Worm (Caenorhabditis elegans): ENCODE data around the gene lrx-1.
A peak's percentile ranks its signal among the peaks of the same experiment; 100 is the strongest.

Gene lrx-1

DNA sequence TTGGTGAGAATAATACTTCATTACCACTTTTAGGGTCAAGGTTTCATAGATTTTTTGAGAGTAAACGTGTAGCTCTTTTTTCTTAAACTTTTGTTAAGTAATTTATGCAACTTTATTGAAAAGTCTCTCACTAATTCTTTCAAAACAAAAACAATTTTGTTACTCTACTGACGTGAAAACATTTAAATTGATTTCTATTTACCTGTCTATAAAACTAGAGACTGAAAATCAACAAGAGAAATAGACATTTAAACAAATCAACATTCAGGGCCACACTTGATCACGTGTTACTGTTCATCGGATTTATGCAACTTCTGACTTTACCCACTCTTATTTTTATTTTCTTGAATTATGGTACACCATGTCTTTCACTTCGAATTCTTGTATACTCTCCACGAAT lies 4.0 kb downstream of the lrx-1 start, which contains the start of gene ugt-55:
Gene ugt-55, plus strand, starts transcription at position 301 of the 400 bp plus-strand sequence.
- TF ChIP-seq set-16 (GFP tag; IDR thresholded peaks at IDR 0.05): no peak
- TF ChIP-seq ceh-32 (tag; optimal IDR thresholded peaks at IDR 0.05; ENCODE audit: poor library complexity): no peak
- no peak for TF ChIP-seq nhr-6 (tag; optimal IDR thresholded peaks at IDR 0.05)
- TF ChIP-seq F44E2.7 (GFP tag; IDR thresholded peaks at IDR 0.05): no peak

DNA sequence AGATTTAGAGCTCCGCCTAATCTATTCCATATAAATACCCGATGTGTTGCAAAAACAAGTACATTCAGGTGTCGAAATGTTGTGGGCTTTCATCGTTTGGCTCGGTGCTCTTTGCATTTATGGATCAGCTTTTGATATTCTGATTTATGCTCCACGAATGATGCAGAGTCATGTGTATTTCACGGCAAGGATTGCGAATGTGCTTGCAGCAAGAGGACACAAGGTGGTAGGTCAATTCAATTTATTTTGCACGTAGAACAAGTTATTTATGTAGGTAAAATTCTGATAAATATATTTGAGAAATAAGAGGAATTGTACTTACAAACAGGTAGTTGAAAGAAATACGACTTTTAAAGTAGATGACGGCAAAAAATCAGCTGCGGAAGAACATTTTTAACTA lies 6.5 kb downstream of the lrx-1 start, which contains the start of gene ugt-56:
Gene ugt-56, plus strand, starts transcription at position 61 of the 400 bp plus-strand sequence.
- TF ChIP-seq nhr-10 (tag; optimal IDR thresholded peaks at IDR 0.05): no peak
- TF ChIP-seq madf-9 (GFP tag; conservative IDR thresholded peaks at IDR 0.05): no peak
- peak; percentile 97 for TF ChIP-seq aha-1 (tag)
- TF ChIP-seq sdz-12 (GFP tag; optimal IDR thresholded peaks at IDR 0.05): no peak
- TF ChIP-seq gei-8 (GFP tag; optimal IDR thresholded peaks at IDR 0.05): no peak
- no peak for TF ChIP-seq hlh-11 (tag; optimal IDR thresholded peaks at IDR 0.05)
- no peak for TF ChIP-seq Y105C5A.15 (GFP tag; IDR thresholded peaks at IDR 0.05)

DNA sequence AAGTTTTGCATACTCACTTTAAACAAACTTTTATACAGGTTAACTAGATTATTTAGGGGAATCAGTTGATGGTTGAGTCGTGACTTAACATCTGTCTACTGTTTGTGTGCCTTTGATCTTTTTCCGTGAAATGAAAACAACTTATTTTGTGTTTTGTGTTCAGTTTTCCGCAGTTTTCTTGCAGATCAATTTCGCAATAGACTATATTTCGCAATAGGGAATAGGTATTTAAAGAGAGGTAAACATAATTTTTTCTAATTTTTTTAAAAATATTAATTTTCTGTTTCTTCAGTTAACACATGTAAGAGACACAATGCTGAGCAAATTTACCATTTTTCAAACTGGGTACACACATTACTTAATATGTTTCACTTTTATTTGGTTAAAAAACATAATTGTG lies 9.0 kb downstream of the lrx-1 start, which contains the start of gene tbb-6:
Gene tbb-6, plus strand, starts transcription at position 155 of the 400 bp plus-strand sequence.
- TF ChIP-seq nhr-6 (tag; optimal IDR thresholded peaks at IDR 0.05): no peak
- TF ChIP-seq zip-11 (GFP tag; IDR thresholded peaks at IDR 0.05): no peak
- no peak for TF ChIP-seq D1046.2 (GFP tag; IDR thresholded peaks at IDR 0.05)
- TF ChIP-seq sdz-12 (GFP tag; optimal IDR thresholded peaks at IDR 0.05): no peak
- TF ChIP-seq nhr-237 (tag; optimal IDR thresholded peaks at IDR 0.05): no peak
- no peak for TF ChIP-seq saeg-2 (GFP tag; IDR thresholded peaks at IDR 0.05)
- no peak for TF ChIP-seq Y105C5A.15 (GFP tag; IDR thresholded peaks at IDR 0.05)

DNA sequence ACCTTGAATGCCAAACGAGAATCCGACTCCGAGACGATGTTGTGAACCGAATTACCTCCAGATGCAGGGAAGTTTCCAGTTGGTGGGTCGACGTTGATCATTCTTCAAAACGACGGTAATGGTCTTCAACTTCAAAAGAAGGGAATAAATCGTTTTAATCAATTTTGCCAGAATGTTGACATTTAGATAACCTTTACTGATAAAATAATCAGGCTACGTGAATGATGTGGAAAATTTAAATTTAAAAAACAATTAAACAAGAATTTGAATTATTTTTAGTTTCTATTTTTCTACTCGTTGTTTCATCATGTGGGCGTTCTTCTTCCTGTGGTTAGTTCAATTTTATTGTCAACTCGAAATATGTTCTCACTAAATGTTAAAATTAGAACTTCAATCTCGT lies 11.4 kb downstream of the lrx-1 start, which contains the start of gene ssp-35:
Gene ssp-35, minus strand, starts transcription at position 101 of the 400 bp plus-strand sequence.
- TF ChIP-seq ceh-32 (tag; optimal IDR thresholded peaks at IDR 0.05; ENCODE audit: poor library complexity) (no peak), nhr-48 (tag; optimal IDR thresholded peaks at IDR 0.05) (no peak), F49E8.2 (tag; optimal IDR thresholded peaks at IDR 0.05; ENCODE audit: borderline replicate concordance) (no peak), nhr-102 (tag; optimal IDR thresholded peaks at IDR 0.05) (no peak), cey-2 (tag; optimal IDR thresholded peaks at IDR 0.05; ENCODE audit: borderline replicate concordance, insufficient read depth) (no peak), nhr-6 (tag; optimal IDR thresholded peaks at IDR 0.05) (no peak), madf-5 (GFP tag; IDR thresholded peaks at IDR 0.05) (no peak), nhr-111 (GFP tag; optimal IDR thresholded peaks at IDR 0.05) (no peak), lin-29 (GFP tag; IDR thresholded peaks at IDR 0.05) (no peak), ctbp-1 (GFP tag; IDR thresholded peaks at IDR 0.05) (no peak), unc-130 (GFP tag; optimal IDR thresholded peaks at IDR 0.05) (no peak), ceh-28 (tag; optimal IDR thresholded peaks at IDR 0.05) (no peak)

DNA sequence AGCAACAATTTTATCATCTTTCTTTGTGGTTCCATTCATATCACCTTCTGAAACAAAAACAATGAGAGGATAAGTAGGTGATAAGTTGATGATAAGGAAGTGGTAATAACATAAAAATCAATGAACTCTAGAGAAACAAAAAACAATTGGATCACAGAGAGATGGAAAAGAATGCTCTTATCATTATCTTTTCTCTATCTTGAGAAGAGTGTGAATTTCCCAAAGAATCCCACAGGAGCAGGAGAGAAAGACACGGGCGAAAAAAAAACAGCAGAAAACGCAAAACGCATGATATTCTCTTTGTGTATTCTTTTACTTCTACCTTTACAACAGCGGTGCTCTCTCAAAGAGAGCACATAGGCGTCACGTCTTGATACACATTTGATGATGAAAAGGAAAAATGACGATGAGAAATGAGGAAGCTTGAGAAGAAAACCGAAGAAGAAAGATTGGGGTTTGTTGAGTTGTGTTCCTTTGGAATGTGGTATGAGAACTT lies 16.9 kb downstream of the lrx-1 start, which contains the start of gene twk-24:
Gene twk-24, minus strand, starts transcription at position 51 of the 496 bp plus-strand sequence.
- TF ChIP-seq hmg-1.1 (GFP tag; IDR thresholded peaks at IDR 0.05) (no peak), mes-2 (tag; optimal IDR thresholded peaks at IDR 0.05; ENCODE audit: poor library complexity, severe bottlenecking) (no peak), hlh-30 (tag; optimal IDR thresholded peaks at IDR 0.05; ENCODE audit: insufficient read depth) (peak; percentile 6), T26A8.4 (GFP tag; IDR thresholded peaks at IDR 0.05) (no peak), lin-15B (tag; optimal IDR thresholded peaks at IDR 0.05) (no peak), daf-16 (GFP tag; optimal IDR thresholded peaks at IDR 0.05) (peak in 1 of 2 experiments; percentile 23), daf-16 (tag; optimal IDR thresholded peaks at IDR 0.05) (no peak), skn-1 (tag; optimal IDR thresholded peaks at IDR 0.05) (no peak), nhr-102 (tag; optimal IDR thresholded peaks at IDR 0.05) (no peak), nhr-11 (tag; optimal IDR thresholded peaks at IDR 0.05) (peak; percentile 17)
